Fruit fly (Drosophila melanogaster) whole organism, embryonic: ENCODE measurements around the gene CG9839.

ENCODE experiments used
- Blimp-1 ChIP-seq: fragments of 200-800 bp; sonication (Bioruptor generic); optimal IDR thresholded peaks from 3 replicates; lab custom pipeline; 2018; ENCODE audit warnings: missing biosample characterization, missing genetic modification characterization, mild to moderate bottlenecking, moderate library complexity, missing genetic modification reagents
- BtbVII ChIP-seq: fragments of 200-800 bp; sonication (Bioruptor generic); optimal IDR thresholded peaks from 3 replicates; lab custom pipeline; 2017; ENCODE audit warnings: missing biosample characterization, mild to moderate bottlenecking, missing genetic modification characterization
- CG10267 ChIP-seq: fragments of 200-800 bp; sonication (Bioruptor generic); optimal IDR thresholded peaks from 2 replicates; lab custom pipeline; 2018; ENCODE audit warnings: missing biosample characterization, mild to moderate bottlenecking, missing genetic modification characterization, moderate library complexity
- CG10321 ChIP-seq: fragments of 200-800 bp; sonication (Bioruptor generic); IDR thresholded peaks from 2 replicates; pipeline ENCODE4 v1.3.6; 2022; ENCODE audit warnings: missing biosample characterization, missing genetic modification characterization
- CG10979 ChIP-seq: fragments of 200-800 bp; sonication (Bioruptor generic); optimal IDR thresholded peaks from 2 replicates; lab custom pipeline; 2018; ENCODE audit warnings: missing biosample characterization, mild to moderate bottlenecking, missing genetic modification characterization, moderate library complexity
- CG11247 ChIP-seq: fragments of 200-800 bp; sonication (Bioruptor generic); IDR thresholded peaks from 2 replicates; pipeline ENCODE4 v1.3.6; 2022; ENCODE audit warnings: missing biosample characterization, missing genetic modification characterization
- CG11696 ChIP-seq: fragments of 200-800 bp; sonication (Bioruptor generic); IDR thresholded peaks from 2 replicates; pipeline ENCODE4 v1.3.6; 2022; ENCODE audit warnings: missing biosample characterization, missing genetic modification characterization
- CG12744 ChIP-seq: fragments of 200-800 bp; sonication (Bioruptor generic); optimal IDR thresholded peaks from 2 replicates; lab custom pipeline; 2016; ENCODE audit warnings: missing biosample characterization, missing genetic modification characterization
- CG13123 ChIP-seq: fragments of 200-800 bp; sonication (Bioruptor generic); optimal IDR thresholded peaks from 2 replicates; lab custom pipeline; 2016; ENCODE audit warnings: missing biosample characterization, missing genetic modification characterization
- CG16863 ChIP-seq: fragments of 200-800 bp; sonication (Bioruptor generic); optimal IDR thresholded peaks from 3 replicates; lab custom pipeline; 2016; ENCODE audit warnings: missing biosample characterization, missing genetic modification characterization
- CG3163 ChIP-seq: fragments of 200-800 bp; sonication (Bioruptor generic); optimal IDR thresholded peaks from 3 replicates; lab custom pipeline; 2016; ENCODE audit warnings: missing biosample characterization, missing genetic modification characterization
- CG3281 ChIP-seq: fragments of 200-800 bp; sonication (Bioruptor generic); optimal IDR thresholded peaks from 3 replicates; lab custom pipeline; 2017; ENCODE audit warnings: missing biosample characterization, mild to moderate bottlenecking, missing genetic modification characterization
- CG33557 ChIP-seq: fragments of 200-800 bp; sonication (Bioruptor generic); optimal IDR thresholded peaks from 2 replicates; lab custom pipeline; 2019; ENCODE audit warnings: missing biosample characterization, mild to moderate bottlenecking, missing genetic modification characterization, moderate library complexity
- CG5180 ChIP-seq: fragments of 200-800 bp; sonication (Bioruptor generic); optimal IDR thresholded peaks from 3 replicates; lab custom pipeline; 2017; ENCODE audit warnings: missing biosample characterization, missing genetic modification characterization, mild to moderate bottlenecking, moderate library complexity, missing genetic modification reagents
- CG6254 ChIP-seq: fragments of 200-800 bp; sonication (Bioruptor generic); optimal IDR thresholded peaks from 3 replicates; lab custom pipeline; 2017; ENCODE audit warnings: mild to moderate bottlenecking, missing biosample characterization, missing genetic modification reagents, missing genetic modification characterization
- CG8089 ChIP-seq: fragments of 200-800 bp; sonication (Bioruptor generic); optimal IDR thresholded peaks from 3 replicates; lab custom pipeline; 2016; ENCODE audit warnings: missing biosample characterization, missing genetic modification characterization
- CG8281 ChIP-seq: fragments of 200-800 bp; sonication (Bioruptor generic); optimal IDR thresholded peaks from 2 replicates; lab custom pipeline; 2018; ENCODE audit warnings: missing biosample characterization, mild to moderate bottlenecking, missing genetic modification characterization, moderate library complexity
- CG8290 ChIP-seq, 3 experiments: fragments of 200-800 bp; sonication (Bioruptor generic); optimal IDR thresholded peaks; 2 replicates each; lab custom pipeline; 2016 to 2019; ENCODE audit warnings: missing biosample characterization in 3 of 3, missing genetic modification characterization in 3 of 3, mild to moderate bottlenecking in 2 of 3, moderate library complexity in 1 of 3
- CG8765 ChIP-seq: fragments of 200-800 bp; sonication (Bioruptor generic); IDR thresholded peaks from 2 replicates; pipeline ENCODE4 v1.3.6; 2022; ENCODE audit warnings: missing biosample characterization, missing genetic modification characterization
- CG9817 ChIP-seq: fragments of 200-800 bp; sonication (Bioruptor generic); optimal IDR thresholded peaks from 2 replicates; lab custom pipeline; 2018; ENCODE audit warnings: missing biosample characterization, mild to moderate bottlenecking, missing genetic modification characterization, moderate library complexity
- Chrac-16 ChIP-seq: fragments of 200-800 bp; sonication (Bioruptor generic); optimal IDR thresholded peaks from 3 replicates; lab custom pipeline; 2016; ENCODE audit warnings: missing biosample characterization, missing genetic modification characterization
- Doc2 ChIP-seq: fragments of 200-800 bp; sonication (Bioruptor generic); IDR thresholded peaks from 2 replicates; pipeline ENCODE4 v1.3.6; 2022; ENCODE audit warnings: missing biosample characterization, missing genetic modification characterization
- Gug ChIP-seq: fragments of 200-800 bp; sonication (Bioruptor generic); IDR thresholded peaks from 4 replicates; pipeline ENCODE4 v1.3.6; 2022; ENCODE audit warnings: missing biosample characterization, missing genetic modification characterization
- H2.0 ChIP-seq: fragments of 200-800 bp; sonication (Bioruptor generic); IDR thresholded peaks from 2 replicates; pipeline ENCODE4 v1.3.6; 2022; ENCODE audit warnings: missing biosample characterization, missing genetic modification characterization
- Hmr ChIP-seq: fragments of 200-800 bp; sonication (Bioruptor generic); optimal IDR thresholded peaks from 3 replicates; lab custom pipeline; 2017; ENCODE audit warnings: mild to moderate bottlenecking, missing biosample characterization, missing genetic modification reagents, missing genetic modification characterization
- Hr3 ChIP-seq: fragments of 200-800 bp; sonication (Bioruptor generic); optimal IDR thresholded peaks from 3 replicates; lab custom pipeline; 2016; ENCODE audit warnings: missing biosample characterization, missing genetic modification characterization
- Hr39 ChIP-seq: fragments of >200 bp; optimal IDR thresholded peaks from 2 replicates; lab custom pipeline; 2017
- Hsf ChIP-seq: fragments of 200-800 bp; sonication (Bioruptor generic); optimal IDR thresholded peaks from 3 replicates; lab custom pipeline; 2016; ENCODE audit warnings: missing biosample characterization, missing genetic modification characterization
- Med ChIP-seq: fragments of 200-800 bp; sonication (Bioruptor generic); peaks from one replicate; lab custom pipeline; 2016; ENCODE audit warnings: missing biosample characterization, missing genetic modification characterization, mild to moderate bottlenecking, inconsistent platforms, moderate library complexity
- NFAT ChIP-seq: fragments of 200-800 bp; sonication (Bioruptor generic); IDR thresholded peaks from 2 replicates; pipeline ENCODE4 v1.3.6; 2022; ENCODE audit warnings: missing biosample characterization, missing genetic modification characterization
- Tbp ChIP-seq: fragments of >200 bp; optimal IDR thresholded peaks from 2 replicates; lab custom pipeline; 2018; ENCODE audit warnings: missing biosample characterization, missing genetic modification characterization
- abd-A ChIP-seq: fragments of 200-800 bp; sonication (Bioruptor generic); optimal IDR thresholded peaks from 3 replicates; lab custom pipeline; 2019; ENCODE audit warnings: missing biosample characterization, mild to moderate bottlenecking, missing genetic modification characterization, moderate library complexity
- caup ChIP-seq: fragments of 200-800 bp; sonication (Bioruptor generic); optimal IDR thresholded peaks from 3 replicates; lab custom pipeline; 2017; ENCODE audit warnings: missing biosample characterization, mild to moderate bottlenecking, missing genetic modification characterization, moderate library complexity; ENCODE audit not compliant: severe bottlenecking
- dysf ChIP-seq: fragments of 200-800 bp; sonication (Bioruptor generic); IDR thresholded peaks from 3 replicates; pipeline ENCODE4 v1.3.6; 2022; ENCODE audit warnings: missing biosample characterization, missing genetic modification characterization
- en ChIP-seq: fragments of 200-800 bp; sonication (Bioruptor generic); optimal IDR thresholded peaks from 2 replicates; lab custom pipeline; 2016; ENCODE audit warnings: missing biosample characterization, missing genetic modification characterization
- esg ChIP-seq: fragments of 200-800 bp; sonication (Bioruptor generic); conservative IDR thresholded peaks from 2 replicates; pipeline ENCODE4 v1.3.6; 2022; ENCODE audit warnings: missing biosample characterization, missing genetic modification characterization
- exex ChIP-seq: fragments of 200-800 bp; sonication (Bioruptor generic); optimal IDR thresholded peaks from 4 replicates; lab custom pipeline; 2018; ENCODE audit warnings: missing biosample characterization, mild to moderate bottlenecking, missing genetic modification characterization, moderate library complexity
- gem ChIP-seq: fragments of 200-800 bp; sonication (Bioruptor generic); optimal IDR thresholded peaks from 2 replicates; lab custom pipeline; 2019; ENCODE audit warnings: missing biosample characterization, mild to moderate bottlenecking, missing genetic modification characterization, moderate library complexity
- ham ChIP-seq: fragments of 200-800 bp; sonication (Bioruptor generic); IDR thresholded peaks from 2 replicates; pipeline ENCODE4 v1.3.6; 2022; ENCODE audit warnings: missing biosample characterization, missing genetic modification characterization
- jumu ChIP-seq: fragments of 200-800 bp; sonication (Bioruptor generic); optimal IDR thresholded peaks from 3 replicates; lab custom pipeline; 2016; ENCODE audit warnings: missing biosample characterization, missing genetic modification characterization
- mam ChIP-seq: fragments of 200-800 bp; sonication (Bioruptor generic); optimal IDR thresholded peaks from 3 replicates; lab custom pipeline; 2016; ENCODE audit warnings: missing biosample characterization, missing genetic modification characterization
- onecut ChIP-seq: fragments of 200-800 bp; sonication (Bioruptor generic); IDR thresholded peaks from 2 replicates; pipeline ENCODE4 v1.3.6; 2022; ENCODE audit warnings: missing biosample characterization, missing genetic modification characterization
- repo ChIP-seq: fragments of 200-800 bp; sonication (Bioruptor generic); optimal IDR thresholded peaks from 2 replicates; lab custom pipeline; 2016; ENCODE audit warnings: missing biosample characterization, missing genetic modification characterization
- run ChIP-seq: fragments of 200-800 bp; sonication (Bioruptor generic); optimal IDR thresholded peaks from 3 replicates; lab custom pipeline; 2018; ENCODE audit warnings: missing biosample characterization, mild to moderate bottlenecking, missing genetic modification characterization
- sc ChIP-seq, 3 experiments: fragments of >200 bp in 2 of 3; fragments of 200-800 bp in 1 of 3; sonication (Bioruptor generic) in 1 of 3; optimal IDR thresholded peaks; 2 replicates in 2 of 3; 3 replicates in 1 of 3; lab custom pipeline; 2017; ENCODE audit warnings: mild to moderate bottlenecking in 1 of 3, missing biosample characterization in 1 of 3, missing genetic modification characterization in 1 of 3, missing genetic modification reagents in 1 of 3
- schlank ChIP-seq: fragments of 200-800 bp; sonication (Bioruptor generic); optimal IDR thresholded peaks from 2 replicates; lab custom pipeline; 2018; ENCODE audit warnings: missing biosample characterization, mild to moderate bottlenecking, missing genetic modification characterization
- slp2 ChIP-seq: fragments of 200-800 bp; sonication (Bioruptor generic); optimal IDR thresholded peaks from 2 replicates; lab custom pipeline; 2016; ENCODE audit warnings: missing biosample characterization, missing genetic modification characterization
- ssp ChIP-seq: fragments of 200-800 bp; sonication (Bioruptor generic); IDR thresholded peaks from 2 replicates; pipeline ENCODE4 v1.3.6; 2022; ENCODE audit warnings: missing biosample characterization, missing genetic modification characterization

CG9839 gene

DNA sequence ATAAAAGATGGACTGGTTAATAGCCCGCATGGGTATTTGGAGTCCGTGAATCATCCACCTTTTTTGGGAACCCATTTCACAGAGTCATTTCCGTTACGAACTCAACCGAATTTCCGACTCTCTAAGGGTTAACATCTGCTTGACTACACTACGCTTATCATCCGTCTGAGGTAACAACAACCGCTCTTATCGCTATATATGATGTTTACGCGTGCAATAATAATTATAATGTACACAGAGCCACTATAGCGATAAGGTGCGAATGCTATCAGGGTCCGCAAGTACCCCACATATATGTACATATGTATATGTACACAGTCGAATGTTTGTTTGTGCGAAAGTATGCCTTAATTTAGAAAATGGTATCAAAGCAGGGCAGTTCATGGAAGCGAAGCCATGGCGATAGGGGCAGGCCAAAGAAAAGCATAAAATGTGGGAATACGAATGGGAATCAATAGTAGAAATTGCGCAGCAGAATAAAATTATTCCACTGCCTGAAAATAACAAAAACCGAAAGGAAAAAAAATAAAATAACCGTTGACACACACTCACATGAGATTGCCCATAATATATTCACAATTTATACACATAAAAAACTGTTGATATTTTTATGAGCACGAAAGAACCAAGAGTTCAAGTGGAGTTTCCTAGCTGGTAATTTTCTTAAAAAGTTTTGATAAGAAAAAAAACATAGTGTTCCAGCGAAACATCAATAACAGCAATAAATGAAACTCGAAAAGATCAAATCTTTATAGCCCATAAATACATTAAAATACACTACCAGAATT lies 5.0 kb upstream of the CG9839 start (continued):
- TF ChIP-seq CG10979 (tag; lab: Kevin White, UChicago): peak; percentile 47
- TF ChIP-seq slp2: no peak
- no peak for TF ChIP-seq Hr39 (lab: Kevin White, UChicago)
- no peak for TF ChIP-seq sc (optimal IDR thresholded peaks at IDR 0.05; lab: Kevin White, UChicago)
- peak; percentile 84 for TF ChIP-seq sc (GFP tag; optimal IDR thresholded peaks at IDR 0.05; lab: Kevin White, UChicago)
- TF ChIP-seq Hmr: peak; percentile 94
- TF ChIP-seq CG11696 (GFP tag; lab: Robert Waterston, UW): peak; percentile 73
- peak; percentile 36; the same call in 1 of the 2 replicates for TF ChIP-seq H2.0
- no peak for TF ChIP-seq CG8765
- no peak for TF ChIP-seq esg (GFP tag; lab: Robert Waterston, UW)
- peak; percentile 83 for TF ChIP-seq CG8089 (GFP tag; lab: Kevin White, UChicago)
- peak; percentile 57 for TF ChIP-seq CG3163 (GFP tag; lab: Kevin White, UChicago)
- no peak for TF ChIP-seq Tbp (GFP tag; lab: Kevin White, UChicago)
- peak; percentile 91 for TF ChIP-seq CG5180 (GFP tag; lab: Kevin White, UChicago)
- no peak for TF ChIP-seq Doc2 (GFP tag; lab: Robert Waterston, UW)
- peak; percentile 35; the same call in 1 of the 2 replicates for TF ChIP-seq CG11247
- TF ChIP-seq CG9817: peak; percentile 56
- peak; percentile 89 for TF ChIP-seq CG13123
- no peak for TF ChIP-seq ssp
- no peak for TF ChIP-seq Hr3 (GFP tag; lab: Kevin White, UChicago)
- peak; percentile 54; the same call in 1 of the 2 replicates for TF ChIP-seq CG10321 (GFP tag; lab: Robert Waterston, UW)
- peak; percentile 82 for TF ChIP-seq Blimp-1 (GFP tag; lab: Kevin White, UChicago)
- TF ChIP-seq CG6254 (GFP tag; lab: Kevin White, UChicago): peak; percentile 81
- peak; percentile 62 for TF ChIP-seq CG8290 (GFP tag; optimal IDR thresholded peaks at IDR 0.05; lab: Kevin White, UChicago)
- TF ChIP-seq CG8290 (tag; optimal IDR thresholded peaks at IDR 0.05; lab: Kevin White, UChicago): peak; percentile 95 to 98
- peak; percentile 86 for TF ChIP-seq onecut (GFP tag; lab: Robert Waterston, UW)
- TF ChIP-seq CG33557 (GFP tag; lab: Kevin White, UChicago): peak; percentile 89
- TF ChIP-seq CG16863 (GFP tag; lab: Kevin White, UChicago): peak; percentile 84
- peak; percentile 18; the same call in 1 of the 4 replicates for TF ChIP-seq Gug (GFP tag; lab: Robert Waterston, UW)
- TF ChIP-seq en (GFP tag; lab: Kevin White, UChicago): peak; percentile 64
- TF ChIP-seq Hsf (GFP tag; lab: Kevin White, UChicago): peak; percentile 27
- TF ChIP-seq abd-A (tag; lab: Kevin White, UChicago): peak; percentile 80
- TF ChIP-seq NFAT (GFP tag; lab: Robert Waterston, UW): peak; percentile 47
- TF ChIP-seq CG8281 (tag; lab: Kevin White, UChicago): peak; percentile 71
- peak; percentile 90 for TF ChIP-seq BtbVII (GFP tag; lab: Kevin White, UChicago)
- TF ChIP-seq mam (GFP tag; lab: Kevin White, UChicago): peak; percentile 69
- peak; percentile 70 for TF ChIP-seq CG3281 (GFP tag; lab: Kevin White, UChicago)
- peak; percentile 44 for TF ChIP-seq CG10267
- peak; percentile 94 for TF ChIP-seq Med (GFP tag; lab: Kevin White, UChicago)
- peak; percentile 69 for TF ChIP-seq gem (tag; lab: Kevin White, UChicago)
- TF ChIP-seq repo (GFP tag; lab: Kevin White, UChicago): peak; percentile 65
- peak; percentile 93 for TF ChIP-seq schlank (tag; lab: Kevin White, UChicago)
- peak; percentile 77 for TF ChIP-seq run (tag; lab: Kevin White, UChicago)
- TF ChIP-seq ham (GFP tag; lab: Robert Waterston, UW): no peak
- TF ChIP-seq jumu (GFP tag; lab: Kevin White, UChicago): peak; percentile 38
- peak; percentile 36; the same call in 2 of the 3 replicates for TF ChIP-seq dysf (GFP tag; lab: Robert Waterston, UW)
- TF ChIP-seq caup (GFP tag; lab: Kevin White, UChicago): peak; percentile 93
- TF ChIP-seq Chrac-16: no peak
- TF ChIP-seq exex: peak; percentile 99
- peak; percentile 73 for TF ChIP-seq CG12744
